Worm (Caenorhabditis elegans) whole organism, young adult: ENCODE results near the gene C26B2.7.

Source experiments
- F10E7.11 ChIP-seq: sonication (generic microtip); optimal IDR thresholded peaks from 2 replicates; lab custom pipeline; 2017; ENCODE audit warnings: mild to moderate bottlenecking, missing genetic modification characterization, moderate library complexity, missing compliant biosample characterization
- Y53G8AR.9 ChIP-seq: fragments of 200-800 bp; sonication (Bioruptor generic); conservative IDR thresholded peaks from 2 replicates; pipeline ENCODE4 v1.3.6; 2022; ENCODE audit warnings: missing genetic modification reagents, missing genetic modification characterization, missing compliant biosample characterization
- Y79H2A.3 ChIP-seq: fragments of 200-800 bp; sonication (Bioruptor generic); conservative IDR thresholded peaks from 2 replicates; pipeline ENCODE4 v1.3.6; 2022; ENCODE audit warnings: missing genetic modification reagents, missing genetic modification characterization, missing compliant biosample characterization
- snpc-1.1 ChIP-seq: sonication (generic microtip); optimal IDR thresholded peaks from 2 replicates; lab custom pipeline; 2017; ENCODE audit warnings: missing genetic modification characterization, mild to moderate bottlenecking, missing compliant biosample characterization, antibody characterized with exemption, moderate library complexity, missing genotype, missing genetic modification reagents; ENCODE audit not compliant: insufficient read depth
- ztf-22 ChIP-seq: fragments of 200-800 bp; sonication (Bioruptor generic); optimal IDR thresholded peaks from 2 replicates; lab custom pipeline; 2018; ENCODE audit warnings: mild to moderate bottlenecking, missing genetic modification characterization, moderate library complexity, missing compliant biosample characterization

DNA sequence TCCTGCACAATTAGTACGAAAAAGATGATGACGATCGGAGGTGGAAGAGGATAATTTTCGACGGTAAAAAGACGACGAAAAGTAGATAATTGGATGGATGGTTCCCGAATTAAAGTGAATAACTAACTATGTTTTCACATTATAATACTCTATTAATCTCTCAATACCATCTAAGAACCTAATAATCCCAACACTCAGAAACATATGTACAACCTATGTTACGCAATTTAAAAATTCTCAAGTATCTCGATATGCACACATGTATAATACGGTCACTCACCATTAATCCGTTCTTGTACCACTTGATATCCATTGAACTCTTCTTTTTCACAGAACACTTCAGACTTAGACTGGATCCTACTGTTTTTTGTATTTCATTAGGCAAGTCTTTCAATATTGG lies 15.3 kb upstream of the C26B2.7 start:
- TF ChIP-seq Y53G8AR.9 (GFP tag; lab: Robert Waterston, UW) (no peak), Y79H2A.3 (no peak), F10E7.11 (tag; lab: Kevin White, UChicago) (no peak), ztf-22 (GFP tag; lab: Kevin White, UChicago) (no peak), snpc-1.1 (no peak)
